Worm (Caenorhabditis elegans) whole organism, L2 larva: Measurements from ENCODE around the gene sax-1.

Experiments used
- C34F6.9 ChIP-seq: fragments of 150-350 bp; optimal IDR thresholded peaks from 2 replicates; lab custom pipeline; 2014; ENCODE audit warnings: missing biosample characterization, missing genetic modification characterization
- F13H6.1 ChIP-seq: sonication (generic microtip); optimal IDR thresholded peaks from 2 replicates; lab custom pipeline; 2016; ENCODE audit warnings: missing genetic modification characterization, missing compliant biosample characterization
- Y55F3AM.14 ChIP-seq: fragments of 200-800 bp; sonication (Bioruptor generic); optimal IDR thresholded peaks from 2 replicates; lab custom pipeline; 2018; ENCODE audit warnings: mild to moderate bottlenecking, missing genetic modification characterization, missing compliant biosample characterization
- ZK546.5 ChIP-seq: sonication (generic microtip); optimal IDR thresholded peaks from 2 replicates; lab custom pipeline; 2017; ENCODE audit warnings: missing biosample characterization, missing genetic modification characterization
- alr-1 ChIP-seq: fragments of 150-350 bp; optimal IDR thresholded peaks from 2 replicates; lab custom pipeline; 2014; ENCODE audit warnings: missing biosample characterization, missing genetic modification characterization
- aly-2 ChIP-seq: fragments of 150-350 bp; optimal IDR thresholded peaks from 2 replicates; lab custom pipeline; 2014; ENCODE audit warnings: missing biosample characterization, missing genetic modification characterization
- blmp-1 ChIP-seq: sonication (generic microtip); optimal IDR thresholded peaks from 2 replicates; lab custom pipeline; 2017; ENCODE audit warnings: missing genetic modification characterization, mild to moderate bottlenecking, missing compliant biosample characterization, antibody characterized with exemption, moderate library complexity; ENCODE audit not compliant: insufficient read depth
- ceh-16 ChIP-seq: fragments of 150-350 bp; optimal IDR thresholded peaks from 2 replicates; lab custom pipeline; 2014; ENCODE audit warnings: missing biosample characterization, missing genetic modification characterization
- ceh-82 ChIP-seq: fragments of 150-350 bp; optimal IDR thresholded peaks from 2 replicates; lab custom pipeline; 2014; ENCODE audit warnings: missing biosample characterization, missing genetic modification characterization
- crh-2 ChIP-seq: sonication (generic microtip); optimal IDR thresholded peaks from 2 replicates; lab custom pipeline; 2017; ENCODE audit warnings: missing biosample characterization, missing genetic modification characterization
- dmd-4 ChIP-seq: sonication (generic microtip); optimal IDR thresholded peaks from 2 replicates; lab custom pipeline; 2017; ENCODE audit warnings: missing biosample characterization, missing genetic modification characterization
- egl-27 ChIP-seq: sonication (generic microtip); optimal IDR thresholded peaks from 3 replicates; lab custom pipeline; 2017; ENCODE audit warnings: missing biosample characterization, missing genetic modification reagents, missing genetic modification characterization
- elt-1 ChIP-seq: fragments of 150-350 bp; optimal IDR thresholded peaks from 2 replicates; lab custom pipeline; 2014; ENCODE audit warnings: missing biosample characterization, missing genetic modification characterization
- fos-1 ChIP-seq: fragments of 150-350 bp; optimal IDR thresholded peaks from 2 replicates; lab custom pipeline; 2014; ENCODE audit warnings: missing biosample characterization, missing genetic modification characterization
- gmeb-1 ChIP-seq: fragments of 150-350 bp; optimal IDR thresholded peaks from 2 replicates; lab custom pipeline; 2014; ENCODE audit warnings: missing biosample characterization, missing genetic modification characterization
- lin-13 ChIP-seq: fragments of 150-350 bp; optimal IDR thresholded peaks from 2 replicates; lab custom pipeline; 2014; ENCODE audit warnings: missing biosample characterization, missing genetic modification reagents, missing genetic modification characterization
- lin-39 ChIP-seq: fragments of 150-350 bp; optimal IDR thresholded peaks from 2 replicates; lab custom pipeline; 2014; ENCODE audit warnings: missing biosample characterization, missing genetic modification reagents, missing genetic modification characterization
- lsy-2 ChIP-seq, 2 experiments: fragments of 150-350 bp in 1 of 2; sonication (generic microtip) in 1 of 2; optimal IDR thresholded peaks; 2 replicates each; lab custom pipeline; 2014 to 2017; ENCODE audit warnings: missing biosample characterization in 2 of 2, missing genetic modification characterization in 2 of 2
- mab-5 ChIP-seq: fragments of 150-350 bp; optimal IDR thresholded peaks from 2 replicates; lab custom pipeline; 2014; ENCODE audit warnings: missing biosample characterization, missing genetic modification characterization
- mbf-1 ChIP-seq: sonication (generic microtip); optimal IDR thresholded peaks from 2 replicates; lab custom pipeline; 2017; ENCODE audit warnings: missing biosample characterization, missing genetic modification characterization
- mdl-1 ChIP-seq, 2 experiments: fragments of 150-350 bp in 1 of 2; sonication (generic microtip) in 1 of 2; optimal IDR thresholded peaks; 2 replicates each; lab custom pipeline; 2017; ENCODE audit warnings: missing biosample characterization in 2 of 2, missing genetic modification characterization in 2 of 2
- nhr-10 ChIP-seq: sonication (generic microtip); optimal IDR thresholded peaks from 2 replicates; lab custom pipeline; 2017; ENCODE audit warnings: missing biosample characterization, missing genetic modification characterization
- nhr-11 ChIP-seq: fragments of 150-350 bp; optimal IDR thresholded peaks from 2 replicates; lab custom pipeline; 2014; ENCODE audit warnings: missing biosample characterization, missing genetic modification characterization
- nhr-12 ChIP-seq: fragments of 150-350 bp; optimal IDR thresholded peaks from 2 replicates; lab custom pipeline; 2014; ENCODE audit warnings: missing biosample characterization, missing genetic modification characterization
- nhr-129 ChIP-seq: fragments of 150-350 bp; optimal IDR thresholded peaks from 2 replicates; lab custom pipeline; 2014; ENCODE audit warnings: missing biosample characterization, missing genetic modification characterization
- nhr-21 ChIP-seq: fragments of 150-350 bp; optimal IDR thresholded peaks from 2 replicates; lab custom pipeline; 2014; ENCODE audit warnings: missing biosample characterization, missing genetic modification characterization
- nhr-23 ChIP-seq: fragments of 150-350 bp; optimal IDR thresholded peaks from 2 replicates; lab custom pipeline; 2014; ENCODE audit warnings: missing biosample characterization, missing genetic modification reagents, missing genetic modification characterization
- nhr-237 ChIP-seq: fragments of 150-350 bp; optimal IDR thresholded peaks from 2 replicates; lab custom pipeline; 2014; ENCODE audit warnings: missing biosample characterization, missing genetic modification characterization
- nhr-6 ChIP-seq: fragments of 150-350 bp; optimal IDR thresholded peaks from 2 replicates; lab custom pipeline; 2014; ENCODE audit warnings: missing biosample characterization, missing genetic modification characterization
- nhr-77 ChIP-seq: fragments of 150-350 bp; optimal IDR thresholded peaks from 2 replicates; lab custom pipeline; 2014; ENCODE audit warnings: missing biosample characterization, missing genetic modification characterization
- peb-1 ChIP-seq: fragments of 150-350 bp; optimal IDR thresholded peaks from 2 replicates; lab custom pipeline; 2014; ENCODE audit warnings: missing biosample characterization, missing genetic modification characterization
- sem-4 ChIP-seq: fragments of 150-350 bp; optimal IDR thresholded peaks from 2 replicates; lab custom pipeline; 2014; ENCODE audit warnings: missing biosample characterization, missing genetic modification reagents, missing genetic modification characterization
- sma-3 ChIP-seq: sonication (generic microtip); optimal IDR thresholded peaks from 2 replicates; lab custom pipeline; 2016; ENCODE audit warnings: missing genetic modification reagents, missing genetic modification characterization, missing compliant biosample characterization
- sma-9 ChIP-seq, 2 experiments: fragments of 150-350 bp in 1 of 2; sonication (generic microtip) in 1 of 2; optimal IDR thresholded peaks; 2 replicates each; lab custom pipeline; 2014 to 2016; ENCODE audit warnings: missing genetic modification characterization in 2 of 2, mild to moderate bottlenecking in 1 of 2, missing biosample characterization in 1 of 2, missing compliant biosample characterization in 1 of 2, missing genetic modification reagents in 1 of 2, moderate library complexity in 1 of 2
- snpc-4 ChIP-seq: fragments of 150-350 bp; optimal IDR thresholded peaks from 2 replicates; lab custom pipeline; 2014; ENCODE audit warnings: missing biosample characterization, missing genetic modification characterization
- unc-39 ChIP-seq: fragments of 150-350 bp; optimal IDR thresholded peaks from 2 replicates; lab custom pipeline; 2014; ENCODE audit warnings: missing biosample characterization, missing genetic modification characterization
- unc-55 ChIP-seq: fragments of 150-350 bp; sonication (generic microtip); optimal IDR thresholded peaks from 3 replicates; lab custom pipeline; 2014; ENCODE audit warnings: missing biosample characterization, missing genetic modification reagents, missing genetic modification characterization
- unc-62 ChIP-seq: fragments of 150-350 bp; optimal IDR thresholded peaks from 2 replicates; lab custom pipeline; 2014; ENCODE audit warnings: missing biosample characterization, missing genetic modification reagents, missing genetic modification characterization
- ztf-11 ChIP-seq: sonication (generic microtip); optimal IDR thresholded peaks from 2 replicates; lab custom pipeline; 2017; ENCODE audit warnings: missing biosample characterization, missing genetic modification characterization
- ztf-4 ChIP-seq: fragments of 150-350 bp; optimal IDR thresholded peaks from 2 replicates; lab custom pipeline; 2014; ENCODE audit warnings: missing biosample characterization, missing genetic modification characterization

sax-1 gene

DNA sequence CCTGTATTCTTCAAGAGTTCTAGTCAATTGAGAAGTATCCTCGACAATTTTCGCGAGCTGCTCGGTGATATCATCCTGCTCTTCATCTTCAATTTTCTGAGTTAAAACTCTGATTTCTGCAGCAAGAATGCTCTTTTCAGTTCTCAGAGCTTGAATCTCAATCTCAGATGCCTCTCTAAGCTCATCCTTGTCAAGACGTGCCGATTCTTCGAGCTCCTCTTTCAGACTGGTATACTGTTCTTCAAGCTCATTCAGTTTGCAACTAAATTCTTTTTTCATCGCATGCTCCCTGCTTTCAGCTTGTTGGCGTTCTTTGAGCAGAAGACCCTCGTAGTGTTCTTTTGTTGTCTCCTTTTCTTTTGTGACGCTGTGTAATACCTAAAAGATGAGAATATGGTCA is 36.5 kb upstream of the sax-1 start:
- no peak for TF ChIP-seq blmp-1 (tag; lab: Kevin White, UChicago)
- no peak for TF ChIP-seq unc-55 (GFP tag; lab: Kevin White, UChicago)
- no peak for TF ChIP-seq nhr-11 (tag; lab: Kevin White, UChicago)
- TF ChIP-seq nhr-21 (tag; lab: Kevin White, UChicago): no peak
- no peak for TF ChIP-seq mab-5 (tag; lab: Kevin White, UChicago)
- no peak for TF ChIP-seq nhr-23
- TF ChIP-seq gmeb-1 (tag; lab: Kevin White, UChicago): no peak
- no peak for TF ChIP-seq ZK546.5 (tag; lab: Kevin White, UChicago)
- no peak for TF ChIP-seq dmd-4 (tag; lab: Kevin White, UChicago)
- no peak for TF ChIP-seq F13H6.1 (tag; lab: Kevin White, UChicago)
- TF ChIP-seq ceh-82 (tag; lab: Kevin White, UChicago): no peak
- TF ChIP-seq nhr-129 (tag; lab: Kevin White, UChicago): no peak
- TF ChIP-seq C34F6.9 (tag; lab: Kevin White, UChicago): no peak
- TF ChIP-seq unc-39: no peak
- TF ChIP-seq nhr-10: no peak
- no peak for TF ChIP-seq alr-1 (tag; lab: Kevin White, UChicago)
- no peak for TF ChIP-seq aly-2 (tag; lab: Kevin White, UChicago)
- TF ChIP-seq lsy-2 (tag; optimal IDR thresholded peaks at IDR 0.05; lab: Kevin White, UChicago): no peak
- TF ChIP-seq fos-1 (tag; lab: Kevin White, UChicago): no peak

- TF ChIP-seq lsy-2 (tag; optimal IDR thresholded peaks at IDR 0.05; lab: Kevin White, UChicago): no peak
- TF ChIP-seq sma-3: no peak
- no peak for TF ChIP-seq nhr-77 (tag; lab: Kevin White, UChicago)
- TF ChIP-seq ZK546.5 (tag; lab: Kevin White, UChicago): no peak
- TF ChIP-seq blmp-1 (tag; lab: Kevin White, UChicago): no peak
- no peak for TF ChIP-seq C34F6.9 (tag; lab: Kevin White, UChicago)
- no peak for TF ChIP-seq mab-5 (tag; lab: Kevin White, UChicago)
- TF ChIP-seq fos-1 (tag; lab: Kevin White, UChicago): no peak
- TF ChIP-seq ceh-16 (tag; lab: Kevin White, UChicago): no peak
- TF ChIP-seq nhr-23: no peak
- TF ChIP-seq egl-27 (tag; lab: Kevin White, UChicago): no peak
- no peak for TF ChIP-seq lin-39 (tag; lab: Kevin White, UChicago)
- TF ChIP-seq nhr-129 (tag; lab: Kevin White, UChicago): no peak
- no peak for TF ChIP-seq nhr-12 (tag; lab: Kevin White, UChicago)
- TF ChIP-seq nhr-10: no peak
- no peak for TF ChIP-seq sma-9 (GFP tag; optimal IDR thresholded peaks at IDR 0.05; lab: Kevin White, UChicago)
- TF ChIP-seq sma-9 (tag; optimal IDR thresholded peaks at IDR 0.05; lab: Kevin White, UChicago): no peak
- TF ChIP-seq aly-2 (tag; lab: Kevin White, UChicago): no peak
- no peak for TF ChIP-seq ztf-11
- TF ChIP-seq alr-1 (tag; lab: Kevin White, UChicago): no peak
Observed at ce11 chrX:3683060-3683459, 33.1 kb upstream of the sax-1 start.

ce11 chrX:3680544-3681214 is 30.7 kb upstream of the sax-1 start, which contains the start of gene tsp-17:
TSS of gene tsp-17 (plus strand) at chrX:3681164.
- TF ChIP-seq Y55F3AM.14 (GFP tag; lab: Kevin White, UChicago) (no peak), nhr-129 (tag; lab: Kevin White, UChicago) (peak; percentile 25), snpc-4 (tag; lab: Kevin White, UChicago) (no peak), F13H6.1 (tag; lab: Kevin White, UChicago) (no peak), sem-4 (no peak), nhr-12 (tag; lab: Kevin White, UChicago) (no peak), dmd-4 (tag; lab: Kevin White, UChicago) (no peak), egl-27 (tag; lab: Kevin White, UChicago) (no peak)

DNA sequence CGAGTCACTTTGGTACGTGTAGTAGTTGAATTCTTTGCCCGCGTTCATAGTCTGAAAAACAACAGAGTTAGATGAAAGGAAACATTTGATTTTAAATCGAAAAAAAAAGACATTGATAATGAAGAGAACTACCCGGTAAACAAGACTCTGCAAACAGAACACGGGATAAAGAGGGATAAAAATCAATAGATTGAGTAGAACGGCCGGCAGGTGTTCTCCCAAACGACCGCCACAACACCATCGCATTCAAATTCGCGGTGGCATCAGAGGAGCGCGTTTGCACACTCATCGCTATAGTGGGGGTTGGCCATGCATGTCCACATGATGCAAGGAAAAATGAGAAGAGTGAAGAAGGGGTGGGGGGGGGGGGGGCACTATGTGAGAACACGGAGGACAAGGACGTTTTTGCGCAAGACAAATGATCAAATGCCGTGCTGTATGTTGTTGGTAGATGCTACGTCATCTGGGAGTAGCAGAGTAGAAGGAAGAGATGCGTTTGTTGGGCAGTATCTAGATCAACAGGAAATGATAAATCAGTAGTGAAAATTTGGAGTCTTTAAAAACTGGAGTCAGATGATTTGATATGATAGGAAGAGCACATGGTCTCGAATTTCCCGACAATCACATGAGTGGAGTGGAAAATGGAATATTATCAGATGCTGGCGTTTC is 28.7 kb upstream of the sax-1 start, which contains the start of gene tag-52:
Gene tag-52 (minus strand): TSS at position 51 of the 669 bp plus-strand sequence.
- TF ChIP-seq nhr-23 (no peak), gmeb-1 (tag; lab: Kevin White, UChicago) (peak; percentile 32), mbf-1 (tag; lab: Kevin White, UChicago) (no peak), crh-2 (tag; lab: Kevin White, UChicago) (peak; percentile 55), unc-62 (GFP tag; lab: Kevin White, UChicago) (no peak), sma-9 (GFP tag; optimal IDR thresholded peaks at IDR 0.05; lab: Kevin White, UChicago) (peak; percentile 85), sma-9 (tag; optimal IDR thresholded peaks at IDR 0.05; lab: Kevin White, UChicago) (no peak), egl-27 (tag; lab: Kevin White, UChicago) (peak; percentile 24), ztf-4 (tag; lab: Kevin White, UChicago) (no peak), unc-55 (GFP tag; lab: Kevin White, UChicago) (peak; percentile 38), nhr-11 (tag; lab: Kevin White, UChicago) (no peak), lsy-2 (tag; optimal IDR thresholded peaks at IDR 0.05; lab: Kevin White, UChicago) (peak in 1 of 2 experiments; percentile 13), nhr-237 (tag; lab: Kevin White, UChicago) (no peak), ztf-11 (no peak), lin-39 (tag; lab: Kevin White, UChicago) (no peak), blmp-1 (tag; lab: Kevin White, UChicago) (peak; percentile 1), peb-1 (no peak), elt-1 (tag; lab: Kevin White, UChicago) (no peak), unc-39 (no peak), fos-1 (tag; lab: Kevin White, UChicago) (peak; percentile 16), C34F6.9 (tag; lab: Kevin White, UChicago) (no peak), lin-13 (GFP tag; lab: Kevin White, UChicago) (no peak), mdl-1 (tag; optimal IDR thresholded peaks at IDR 0.05; lab: Kevin White, UChicago) (peak in 1 of 2 experiments; percentile 23), Y55F3AM.14 (GFP tag; lab: Kevin White, UChicago) (no peak), F13H6.1 (tag; lab: Kevin White, UChicago) (peak; percentile 21), nhr-10 (no peak), nhr-6 (tag; lab: Kevin White, UChicago) (no peak)
